Worm (Caenorhabditis elegans) whole organism, L2 larva: ENCODE data around the gene efn-3.

ENCODE experiments used
- ceh-82 ChIP-seq: fragments of 150-350 bp; optimal IDR thresholded peaks from 2 replicates; lab custom pipeline; 2014; ENCODE audit warnings: missing biosample characterization, missing genetic modification characterization
- egl-27 ChIP-seq: sonication (generic microtip); optimal IDR thresholded peaks from 3 replicates; lab custom pipeline; 2017; ENCODE audit warnings: missing biosample characterization, missing genetic modification reagents, missing genetic modification characterization
- elt-3 ChIP-seq: sonication (generic microtip); optimal IDR thresholded peaks from 2 replicates; lab custom pipeline; 2017; ENCODE audit warnings: missing biosample characterization, missing genetic modification characterization
- fos-1 ChIP-seq: fragments of 150-350 bp; optimal IDR thresholded peaks from 2 replicates; lab custom pipeline; 2014; ENCODE audit warnings: missing biosample characterization, missing genetic modification characterization
- lin-13 ChIP-seq: fragments of 150-350 bp; optimal IDR thresholded peaks from 2 replicates; lab custom pipeline; 2014; ENCODE audit warnings: missing biosample characterization, missing genetic modification reagents, missing genetic modification characterization
- lin-39 ChIP-seq: fragments of 150-350 bp; optimal IDR thresholded peaks from 2 replicates; lab custom pipeline; 2014; ENCODE audit warnings: missing biosample characterization, missing genetic modification reagents, missing genetic modification characterization
- sma-9 ChIP-seq, 2 experiments: fragments of 150-350 bp in 1 of 2; sonication (generic microtip) in 1 of 2; optimal IDR thresholded peaks; 2 replicates each; lab custom pipeline; 2014 to 2016; ENCODE audit warnings: missing genetic modification characterization in 2 of 2, mild to moderate bottlenecking in 1 of 2, missing biosample characterization in 1 of 2, missing compliant biosample characterization in 1 of 2, missing genetic modification reagents in 1 of 2, moderate library complexity in 1 of 2
- snpc-4 ChIP-seq: fragments of 150-350 bp; optimal IDR thresholded peaks from 2 replicates; lab custom pipeline; 2014; ENCODE audit warnings: missing biosample characterization, missing genetic modification characterization
- unc-39 ChIP-seq: fragments of 150-350 bp; optimal IDR thresholded peaks from 2 replicates; lab custom pipeline; 2014; ENCODE audit warnings: missing biosample characterization, missing genetic modification characterization
- unc-62 ChIP-seq: fragments of 150-350 bp; optimal IDR thresholded peaks from 2 replicates; lab custom pipeline; 2014; ENCODE audit warnings: missing biosample characterization, missing genetic modification reagents, missing genetic modification characterization
- zag-1 ChIP-seq: fragments of 150-350 bp; optimal IDR thresholded peaks from 2 replicates; lab custom pipeline; 2014; ENCODE audit warnings: missing biosample characterization, missing genetic modification characterization
- ztf-11 ChIP-seq: sonication (generic microtip); optimal IDR thresholded peaks from 2 replicates; lab custom pipeline; 2017; ENCODE audit warnings: missing biosample characterization, missing genetic modification characterization
- ztf-4 ChIP-seq: fragments of 150-350 bp; optimal IDR thresholded peaks from 2 replicates; lab custom pipeline; 2014; ENCODE audit warnings: missing biosample characterization, missing genetic modification characterization

DNA sequence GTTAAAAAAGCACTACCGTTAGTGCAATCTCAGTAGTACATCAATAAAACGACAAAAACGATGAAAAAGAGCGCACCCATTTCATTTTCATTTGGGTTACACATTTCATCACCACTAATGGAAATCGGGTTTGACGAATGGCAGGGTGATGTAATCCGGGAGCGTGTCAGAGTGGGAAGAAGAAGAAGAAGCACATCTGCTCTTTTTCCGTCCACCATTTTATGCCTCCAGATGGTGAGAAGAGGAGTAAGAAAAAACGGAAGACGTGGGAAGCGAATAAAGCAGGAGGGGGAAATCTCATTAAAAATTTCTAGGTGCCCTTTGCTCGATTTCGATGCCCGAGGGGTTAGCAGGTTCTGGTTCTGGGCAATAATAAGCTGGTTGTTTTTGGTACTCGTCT lies 28.8 kb upstream of the efn-3 start:
- TF ChIP-seq unc-39 (tag; lab: Kevin White, UChicago): no peak
- TF ChIP-seq unc-62 (GFP tag; lab: Kevin White, UChicago): no peak
- TF ChIP-seq ceh-82 (tag; lab: Kevin White, UChicago): no peak
- no peak for TF ChIP-seq lin-39
- no peak for TF ChIP-seq zag-1 (tag; lab: Kevin White, UChicago)
- TF ChIP-seq ztf-11 (tag; lab: Kevin White, UChicago): no peak
- TF ChIP-seq lin-13 (GFP tag; lab: Kevin White, UChicago): no peak
- no peak for TF ChIP-seq ztf-4 (tag; lab: Kevin White, UChicago)
- no peak for TF ChIP-seq fos-1
- TF ChIP-seq egl-27 (tag; lab: Kevin White, UChicago): no peak
- no peak for TF ChIP-seq sma-9 (GFP tag; optimal IDR thresholded peaks at IDR 0.05; lab: Kevin White, UChicago)
- TF ChIP-seq sma-9 (tag; optimal IDR thresholded peaks at IDR 0.05; lab: Kevin White, UChicago): no peak
- TF ChIP-seq snpc-4 (tag; lab: Kevin White, UChicago): no peak
- no peak for TF ChIP-seq elt-3
